Worm (Caenorhabditis elegans) whole organism, mixed stage, embryonic: Measurements from ENCODE around the gene nhr-112.

ENCODE experiments used
- M03D4.4 ChIP-seq: sonication (generic microtip); optimal IDR thresholded peaks from 2 replicates; lab custom pipeline; 2017; ENCODE audit warnings: mild to moderate bottlenecking, missing genetic modification characterization, missing compliant biosample characterization
- bed-3 ChIP-seq: fragments of 200-800 bp; sonication (Bioruptor generic); optimal IDR thresholded peaks from 3 replicates; lab custom pipeline; 2018; ENCODE audit warnings: mild to moderate bottlenecking, missing genetic modification characterization, moderate library complexity, missing compliant biosample characterization
- blmp-1 ChIP-seq: fragments of 150-350 bp; optimal IDR thresholded peaks from 2 replicates; lab custom pipeline; 2014; ENCODE audit warnings: missing biosample characterization, missing genetic modification characterization
- ceh-39 ChIP-seq: fragments of 150-350 bp; optimal IDR thresholded peaks from 2 replicates; lab custom pipeline; 2014; ENCODE audit warnings: missing biosample characterization, missing genetic modification characterization
- ceh-43 ChIP-seq: fragments of 200-800 bp; sonication (Bioruptor generic); optimal IDR thresholded peaks from 2 replicates; lab custom pipeline; 2018; ENCODE audit warnings: mild to moderate bottlenecking, missing genetic modification characterization, moderate library complexity, missing compliant biosample characterization
- ces-1 ChIP-seq: fragments of 150-350 bp; optimal IDR thresholded peaks from 2 replicates; lab custom pipeline; 2014; ENCODE audit warnings: missing biosample characterization, missing genetic modification reagents, missing genetic modification characterization
- cnd-1 ChIP-seq: fragments of 200-800 bp; sonication (Bioruptor generic); optimal IDR thresholded peaks from 2 replicates; lab custom pipeline; 2018; ENCODE audit warnings: mild to moderate bottlenecking, missing genetic modification characterization, missing compliant biosample characterization
- drap-1 ChIP-seq: fragments of 200-800 bp; sonication (Bioruptor generic); optimal IDR thresholded peaks from 3 replicates; lab custom pipeline; 2018; ENCODE audit warnings: mild to moderate bottlenecking, missing genetic modification characterization, missing compliant biosample characterization
- elt-1 ChIP-seq: sonication (generic microtip); optimal IDR thresholded peaks from 2 replicates; lab custom pipeline; 2017; ENCODE audit warnings: missing genetic modification characterization, mild to moderate bottlenecking, missing compliant biosample characterization, antibody characterized with exemption, moderate library complexity, borderline replicate concordance; ENCODE audit not compliant: insufficient read depth
- elt-3 ChIP-seq: fragments of 150-350 bp; optimal IDR thresholded peaks from 2 replicates; lab custom pipeline; 2014; ENCODE audit warnings: missing biosample characterization, missing genetic modification characterization
- ham-2 ChIP-seq: fragments of 200-800 bp; sonication (Bioruptor generic); optimal IDR thresholded peaks from 2 replicates; lab custom pipeline; 2018; ENCODE audit warnings: mild to moderate bottlenecking, missing genetic modification characterization, missing compliant biosample characterization
- hlh-1 ChIP-seq: fragments of 150-350 bp; optimal IDR thresholded peaks from 2 replicates; lab custom pipeline; 2014; ENCODE audit warnings: missing biosample characterization, missing genetic modification reagents, missing genetic modification characterization
- lin-13 ChIP-seq: fragments of 150-350 bp; optimal IDR thresholded peaks from 2 replicates; lab custom pipeline; 2014; ENCODE audit warnings: missing biosample characterization, missing genetic modification characterization
- lin-32 ChIP-seq: fragments of 200-800 bp; sonication (Bioruptor generic); optimal IDR thresholded peaks from 2 replicates; lab custom pipeline; 2018; ENCODE audit warnings: mild to moderate bottlenecking, missing genetic modification characterization, missing compliant biosample characterization
- lsy-2 ChIP-seq: fragments of 150-350 bp; optimal IDR thresholded peaks from 2 replicates; lab custom pipeline; 2014; ENCODE audit warnings: missing biosample characterization, missing genetic modification characterization
- mep-1 ChIP-seq: fragments of 150-350 bp; optimal IDR thresholded peaks from 2 replicates; lab custom pipeline; 2017; ENCODE audit warnings: missing biosample characterization, missing genetic modification reagents, missing genetic modification characterization, inconsistent platforms
- mls-2 ChIP-seq: sonication (generic microtip); optimal IDR thresholded peaks from 2 replicates; lab custom pipeline; 2016; ENCODE audit warnings: mild to moderate bottlenecking, missing genetic modification characterization, moderate library complexity, missing compliant biosample characterization
- nhr-12 ChIP-seq: fragments of 150-350 bp; optimal IDR thresholded peaks from 2 replicates; lab custom pipeline; 2014; ENCODE audit warnings: missing biosample characterization, missing genetic modification characterization
- nhr-2 ChIP-seq: fragments of 150-350 bp; optimal IDR thresholded peaks from 2 replicates; lab custom pipeline; 2014; ENCODE audit warnings: missing biosample characterization, missing genetic modification characterization
- nhr-237 ChIP-seq: fragments of 150-350 bp; optimal IDR thresholded peaks from 2 replicates; lab custom pipeline; 2014; ENCODE audit warnings: missing biosample characterization, missing genetic modification characterization
- nhr-28 ChIP-seq: fragments of 150-350 bp; optimal IDR thresholded peaks from 2 replicates; lab custom pipeline; 2014; ENCODE audit warnings: missing biosample characterization, missing genetic modification characterization
- nhr-76 ChIP-seq: sonication (generic microtip); optimal IDR thresholded peaks from 2 replicates; lab custom pipeline; 2017; ENCODE audit warnings: missing biosample characterization, missing genetic modification characterization
- pha-4 ChIP-seq: fragments of 150-350 bp; optimal IDR thresholded peaks from 2 replicates; lab custom pipeline; 2018; ENCODE audit warnings: missing biosample characterization, missing genetic modification reagents, missing genetic modification characterization
- sem-2 ChIP-seq: fragments of 200-800 bp; sonication (Bioruptor generic); optimal IDR thresholded peaks from 2 replicates; lab custom pipeline; 2018; ENCODE audit warnings: mild to moderate bottlenecking, missing genetic modification characterization, missing compliant biosample characterization
- snpc-4 ChIP-seq: fragments of 150-350 bp; optimal IDR thresholded peaks from 2 replicates; lab custom pipeline; 2014; ENCODE audit warnings: missing biosample characterization, missing genetic modification characterization
- sptf-1 ChIP-seq: sonication (generic microtip); optimal IDR thresholded peaks from 2 replicates; lab custom pipeline; 2017; ENCODE audit warnings: mild to moderate bottlenecking, missing genetic modification characterization, moderate library complexity, missing compliant biosample characterization
- tbx-8 ChIP-seq: fragments of 200-800 bp; sonication (Bioruptor generic); optimal IDR thresholded peaks from 2 replicates; lab custom pipeline; 2018; ENCODE audit warnings: mild to moderate bottlenecking, missing genetic modification characterization, moderate library complexity, missing compliant biosample characterization
- unc-120 ChIP-seq: sonication (generic microtip); optimal IDR thresholded peaks from 2 replicates; lab custom pipeline; 2017; ENCODE audit warnings: missing genetic modification characterization, missing compliant biosample characterization; ENCODE audit not compliant: poor library complexity, severe bottlenecking
- unc-39 ChIP-seq: fragments of 150-350 bp; optimal IDR thresholded peaks from 2 replicates; lab custom pipeline; 2014; ENCODE audit warnings: missing biosample characterization, missing genetic modification characterization
- unc-62 ChIP-seq: fragments of 150-350 bp; optimal IDR thresholded peaks from 2 replicates; lab custom pipeline; 2014; ENCODE audit warnings: missing biosample characterization, missing genetic modification reagents, missing genetic modification characterization
- zip-8 ChIP-seq: fragments of 150-350 bp; optimal IDR thresholded peaks from 2 replicates; lab custom pipeline; 2014; ENCODE audit warnings: missing biosample characterization, missing genetic modification characterization
- ztf-11 ChIP-seq: fragments of 150-350 bp; optimal IDR thresholded peaks from 2 replicates; lab custom pipeline; 2014; ENCODE audit warnings: missing biosample characterization, missing genetic modification characterization

nhr-112 gene

ce11 chrV:16679981-16680380 is 43.7 kb downstream of the nhr-112 start, which contains the start of gene srw-44:
Gene srw-44 (plus strand): TSS chrV:16680281.
- no peak for TF ChIP-seq nhr-28 (tag; lab: Kevin White, UChicago)
- TF ChIP-seq drap-1: no peak
- TF ChIP-seq ztf-11 (tag; lab: Kevin White, UChicago): no peak
- no peak for TF ChIP-seq lin-13 (tag; lab: Kevin White, UChicago)
- TF ChIP-seq unc-62: no peak
- no peak for TF ChIP-seq mls-2 (tag; lab: Kevin White, UChicago)
- no peak for TF ChIP-seq cnd-1 (tag; lab: Kevin White, UChicago)
- TF ChIP-seq blmp-1: no peak
- TF ChIP-seq snpc-4: no peak
- TF ChIP-seq unc-39 (tag; lab: Kevin White, UChicago): no peak
- TF ChIP-seq sptf-1: no peak
- no peak for TF ChIP-seq unc-120 (tag; lab: Kevin White, UChicago)

- TF ChIP-seq ham-2 (GFP tag; lab: Kevin White, UChicago) (no peak), lsy-2 (no peak), tbx-8 (no peak), unc-39 (tag; lab: Kevin White, UChicago) (no peak), drap-1 (no peak), snpc-4 (no peak), nhr-12 (tag; lab: Kevin White, UChicago) (no peak), lin-13 (tag; lab: Kevin White, UChicago) (no peak), ceh-39 (no peak), M03D4.4 (tag; lab: Kevin White, UChicago) (no peak), zip-8 (no peak), sem-2 (GFP tag; lab: Kevin White, UChicago) (no peak), lin-32 (GFP tag; lab: Kevin White, UChicago) (no peak), pha-4 (tag; lab: Kevin White, UChicago) (no peak), nhr-2 (no peak), blmp-1 (no peak), elt-1 (tag; lab: Kevin White, UChicago) (no peak)
These were observed 44.4 kb downstream of the nhr-112 start, which contains the start of gene srz-103 for ce11 chrV:16679237-16679636. Gene srz-103 (minus strand): TSS chrV:16679337.

- TF ChIP-seq sptf-1: no peak
- TF ChIP-seq nhr-237: no peak
- TF ChIP-seq lsy-2: no peak
- TF ChIP-seq nhr-28 (tag; lab: Kevin White, UChicago): no peak
- no peak for TF ChIP-seq ztf-11 (tag; lab: Kevin White, UChicago)
- TF ChIP-seq elt-1 (tag; lab: Kevin White, UChicago): no peak
- no peak for TF ChIP-seq bed-3 (GFP tag; lab: Kevin White, UChicago)
- no peak for TF ChIP-seq cnd-1 (tag; lab: Kevin White, UChicago)
- TF ChIP-seq snpc-4: no peak
- TF ChIP-seq elt-3 (tag; lab: Kevin White, UChicago): no peak
- no peak for TF ChIP-seq unc-120 (tag; lab: Kevin White, UChicago)
- TF ChIP-seq pha-4 (tag; lab: Kevin White, UChicago): no peak
- TF ChIP-seq nhr-2: no peak
- TF ChIP-seq nhr-76 (tag; lab: Kevin White, UChicago): no peak
These were observed 48.1 kb downstream of the nhr-112 start, which contains the start of gene srz-1 for ce11 chrV:16675553-16675952. Gene srz-1 (plus strand): TSS chrV:16675853.

ce11 chrV:16674399-16674798 is 49.2 kb downstream of the nhr-112 start:
- TF ChIP-seq bed-3 (GFP tag; lab: Kevin White, UChicago) (no peak), ceh-39 (no peak), lsy-2 (no peak), sptf-1 (no peak), snpc-4 (no peak), cnd-1 (tag; lab: Kevin White, UChicago) (no peak), ham-2 (GFP tag; lab: Kevin White, UChicago) (no peak), elt-3 (tag; lab: Kevin White, UChicago) (no peak), zip-8 (no peak), nhr-76 (tag; lab: Kevin White, UChicago) (no peak), unc-120 (tag; lab: Kevin White, UChicago) (no peak), nhr-237 (no peak), blmp-1 (no peak), lin-32 (GFP tag; lab: Kevin White, UChicago) (no peak), nhr-12 (tag; lab: Kevin White, UChicago) (no peak), hlh-1 (tag; lab: Kevin White, UChicago) (no peak)

- no peak for TF ChIP-seq M03D4.4 (tag; lab: Kevin White, UChicago)
- TF ChIP-seq mep-1 (tag; lab: Kevin White, UChicago): no peak
- no peak for TF ChIP-seq drap-1
- TF ChIP-seq ces-1 (GFP tag; lab: Kevin White, UChicago): no peak
- no peak for TF ChIP-seq mls-2 (tag; lab: Kevin White, UChicago)
- TF ChIP-seq elt-1 (tag; lab: Kevin White, UChicago): no peak
- TF ChIP-seq ztf-11 (tag; lab: Kevin White, UChicago): no peak
- TF ChIP-seq ceh-43: no peak
- no peak for TF ChIP-seq nhr-28 (tag; lab: Kevin White, UChicago)
- TF ChIP-seq lsy-2: no peak
- no peak for TF ChIP-seq nhr-2
- TF ChIP-seq unc-120 (tag; lab: Kevin White, UChicago): no peak
- TF ChIP-seq cnd-1 (tag; lab: Kevin White, UChicago): no peak
- TF ChIP-seq ham-2 (GFP tag; lab: Kevin White, UChicago): no peak
- TF ChIP-seq, all 35 proteins: peak for 0
These were observed 51.4 kb downstream of the nhr-112 start, which contains the start of gene F14F8.8 for ce11 chrV:16672198-16672597. Gene F14F8.8 (minus strand): TSS chrV:16672298.
